Fruit fly (Drosophila melanogaster) Kc167 (cell line): ENCODE data around the gene osp.

Source experiments
- Myc ChIP-seq: fragments of >200 bp; optimal IDR thresholded peaks from 2 replicates; lab custom pipeline; 2017; ENCODE audit warnings: missing external identifiers
- Sin3A ChIP-seq: fragments of >200 bp; optimal IDR thresholded peaks from 2 replicates; lab custom pipeline; 2018; ENCODE audit warnings: missing external identifiers
- h ChIP-seq: fragments of >200 bp; optimal IDR thresholded peaks from 3 replicates; lab custom pipeline; 2018; ENCODE audit warnings: missing external identifiers
- insv ChIP-seq: fragments of >200 bp; optimal IDR thresholded peaks from 3 replicates; lab custom pipeline; 2018; ENCODE audit warnings: missing external identifiers
- psq ChIP-seq: fragments of >200 bp; optimal IDR thresholded peaks from 2 replicates; lab custom pipeline; 2017; ENCODE audit warnings: missing external identifiers
- ttk ChIP-seq: sonication (Bioruptor generic); optimal IDR thresholded peaks from 2 replicates; lab custom pipeline; 2017; ENCODE audit warnings: missing external identifiers

Gene osp

DNA sequence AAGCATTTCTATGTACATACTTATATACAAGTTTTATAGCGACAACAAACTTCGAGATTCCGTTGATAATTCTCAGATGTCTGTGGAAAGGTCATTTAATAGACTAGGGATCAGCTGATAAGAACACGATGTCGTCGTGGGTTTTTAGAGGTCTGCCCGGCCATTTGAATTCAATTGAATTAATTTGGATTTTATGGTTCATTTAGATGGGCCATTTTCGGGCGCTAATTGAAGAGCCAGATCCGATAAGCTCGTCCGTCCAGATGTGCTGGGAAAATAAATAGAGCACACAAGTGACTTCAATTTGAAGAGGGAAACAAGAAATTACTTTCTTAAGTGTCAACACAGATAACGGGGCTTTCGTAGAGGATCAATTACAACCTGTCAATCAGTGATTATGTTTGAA is 15.5 kb downstream of the osp start:
- TF ChIP-seq psq (lab: Kevin White, UChicago) (no peak), insv (lab: Kevin White, UChicago) (no peak), ttk (lab: Kevin White, UChicago) (no peak), Myc (lab: Kevin White, UChicago) (no peak), Sin3A (lab: Kevin White, UChicago) (no peak), h (lab: Kevin White, UChicago) (no peak)

DNA sequence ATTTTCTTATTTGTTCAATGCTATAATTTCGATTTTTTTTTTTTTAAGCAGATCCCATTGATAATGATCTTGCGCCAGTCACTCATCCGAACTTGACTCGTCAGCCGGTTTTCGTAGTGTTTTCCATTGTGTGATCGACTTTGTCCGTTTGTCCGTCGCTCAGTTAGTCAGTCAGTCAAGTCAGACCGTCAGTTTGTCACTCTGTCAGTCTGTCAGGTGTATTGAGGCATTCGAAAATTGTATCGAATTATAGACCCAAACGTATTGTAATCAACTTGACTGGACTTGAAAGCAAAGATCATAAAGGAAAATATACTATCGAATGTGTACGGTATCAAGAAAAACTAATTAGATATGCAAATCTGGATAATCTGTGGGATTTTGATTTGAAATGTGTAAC is 20.2 kb downstream of the osp start:
- no peak for TF ChIP-seq h (lab: Kevin White, UChicago)
- no peak for TF ChIP-seq Sin3A (lab: Kevin White, UChicago)
- no peak for TF ChIP-seq psq (lab: Kevin White, UChicago)

DNA sequence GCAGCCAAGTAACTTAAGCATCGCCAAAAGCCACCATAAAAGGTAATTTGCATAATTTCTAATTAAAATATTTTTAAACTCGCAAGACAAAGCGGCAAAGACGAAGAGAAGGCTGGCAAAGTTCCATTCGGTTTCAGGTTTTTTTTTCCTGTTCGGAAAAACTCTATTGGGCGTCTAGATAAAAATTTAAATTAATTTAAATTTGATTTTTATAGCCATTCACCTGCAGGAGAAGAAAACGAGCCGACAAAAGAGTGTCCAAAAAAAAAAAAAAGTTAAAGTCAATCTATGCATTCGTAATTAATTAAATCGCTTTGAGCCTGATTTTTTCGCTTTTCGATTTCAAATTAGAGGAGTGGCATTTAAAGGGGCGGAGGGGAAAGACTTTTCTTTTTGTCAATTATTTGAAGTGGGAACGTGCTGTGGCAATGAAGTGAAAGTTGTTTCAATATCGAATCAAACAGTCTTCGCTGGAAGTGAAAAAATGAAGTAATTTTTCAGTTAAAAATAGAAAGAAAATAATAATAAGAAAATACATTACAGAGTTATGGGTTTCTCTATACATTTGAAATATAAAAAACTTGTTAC is 20.8 kb downstream of the osp start:
- TF ChIP-seq ttk (lab: Kevin White, UChicago) = no peak
- TF ChIP-seq psq (lab: Kevin White, UChicago) = no peak
- no peak for TF ChIP-seq insv (lab: Kevin White, UChicago)
- TF ChIP-seq Myc (lab: Kevin White, UChicago) = no peak
- TF ChIP-seq h (lab: Kevin White, UChicago) = no peak
- TF ChIP-seq Sin3A (lab: Kevin White, UChicago) = no peak

DNA sequence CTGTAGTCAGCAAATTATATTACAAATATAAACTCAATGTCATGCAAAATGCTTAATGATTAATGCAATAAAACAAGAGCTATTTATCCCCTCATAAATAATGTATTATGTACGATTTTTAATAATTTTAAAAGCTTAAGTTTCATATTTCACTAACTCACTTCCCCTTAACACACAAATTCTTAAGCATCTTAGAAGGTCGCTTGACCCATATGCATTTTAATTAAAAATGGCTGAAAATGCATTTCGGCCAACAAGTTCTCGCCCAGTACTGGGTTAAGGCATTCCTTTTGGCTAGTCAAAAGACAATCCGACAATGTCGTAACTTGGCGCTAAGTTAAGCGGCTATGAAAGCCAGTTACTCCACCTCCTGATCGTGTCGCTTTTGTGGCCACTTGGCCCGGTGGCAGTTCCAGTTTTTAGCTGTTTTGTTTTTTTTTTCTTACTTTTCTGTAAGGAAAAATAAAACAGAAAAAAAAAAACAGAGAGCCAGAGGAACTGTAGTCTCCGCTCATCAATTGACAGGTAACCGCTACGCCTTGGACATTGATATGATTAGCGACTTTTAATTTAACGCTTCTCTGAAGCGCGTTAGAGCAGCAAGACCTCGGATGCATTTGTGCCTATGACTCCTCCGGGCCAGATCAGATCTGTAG is 24.1 kb downstream of the osp start:
- no peak for TF ChIP-seq h (lab: Kevin White, UChicago)
- no peak for TF ChIP-seq Myc (lab: Kevin White, UChicago)
- no peak for TF ChIP-seq insv (lab: Kevin White, UChicago)
- TF ChIP-seq ttk (lab: Kevin White, UChicago) = no peak
- TF ChIP-seq psq (lab: Kevin White, UChicago) = no peak
- no peak for TF ChIP-seq Sin3A (lab: Kevin White, UChicago)

DNA sequence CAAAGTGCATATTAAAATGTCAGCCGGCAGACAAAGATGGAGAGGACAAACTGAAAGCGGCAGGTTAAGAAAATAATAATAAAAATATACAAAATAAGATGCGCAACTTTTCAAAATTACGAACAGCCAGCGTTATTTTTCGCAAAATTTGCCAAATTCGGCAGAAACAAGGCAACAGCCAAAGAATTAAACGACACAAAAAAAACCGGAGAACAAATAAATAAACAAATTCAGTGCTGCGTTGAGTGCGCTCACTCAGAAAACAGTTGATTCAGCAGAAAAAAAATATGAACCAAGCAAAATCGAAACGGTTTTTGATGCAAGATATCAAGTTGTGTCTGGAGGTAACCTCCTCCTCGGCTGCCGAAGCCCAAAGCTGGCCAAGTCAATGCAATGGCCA is 24.8 kb downstream of the osp start:
- TF ChIP-seq psq (lab: Kevin White, UChicago) (no peak), ttk (lab: Kevin White, UChicago) (no peak), insv (lab: Kevin White, UChicago) (no peak), Myc (lab: Kevin White, UChicago) (no peak)

DNA sequence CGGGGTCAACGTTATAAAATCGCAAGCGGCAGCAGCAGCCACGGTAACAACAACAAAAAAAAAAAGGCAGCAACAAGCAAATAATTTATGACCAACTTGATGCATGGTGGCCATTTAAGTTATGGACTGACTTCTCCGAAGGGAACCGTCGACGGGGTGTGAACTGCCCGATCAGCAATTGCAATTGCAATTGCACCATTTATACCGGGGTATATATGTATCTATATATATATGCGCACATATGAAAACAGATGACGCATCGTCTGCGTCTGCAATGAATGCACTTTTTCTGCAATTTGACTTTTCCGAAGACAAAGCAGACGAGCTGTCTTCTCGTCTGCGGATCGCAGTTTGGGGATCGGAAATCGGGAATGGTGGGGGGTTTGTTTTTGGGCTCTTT is 26.0 kb downstream of the osp start:
- TF ChIP-seq h (lab: Kevin White, UChicago) (no peak), Sin3A (lab: Kevin White, UChicago) (no peak), ttk (lab: Kevin White, UChicago) (no peak), Myc (lab: Kevin White, UChicago) (no peak), insv (lab: Kevin White, UChicago) (no peak), psq (lab: Kevin White, UChicago) (no peak)

DNA sequence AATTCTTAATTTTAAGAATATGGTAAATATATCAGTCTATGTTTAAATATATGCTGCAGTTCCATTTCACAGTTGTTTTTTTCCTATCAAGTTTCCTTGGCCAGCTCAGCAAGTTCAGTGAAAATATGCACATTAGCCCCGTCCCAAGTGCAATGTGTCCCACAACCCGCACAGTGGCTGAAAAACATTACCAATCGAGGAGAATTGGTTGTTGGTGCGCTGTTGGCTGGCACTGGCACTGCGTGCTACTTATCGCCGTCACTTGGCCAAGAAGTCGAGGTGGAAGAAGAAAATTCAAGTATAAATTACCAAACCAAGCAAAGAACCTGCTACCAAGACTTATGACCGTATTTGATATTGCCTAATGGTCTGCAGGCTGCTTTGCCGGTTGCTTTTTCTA is 30.3 kb downstream of the osp start:
- no peak for TF ChIP-seq Sin3A (lab: Kevin White, UChicago)
- TF ChIP-seq psq (lab: Kevin White, UChicago) = no peak
- no peak for TF ChIP-seq ttk (lab: Kevin White, UChicago)
- no peak for TF ChIP-seq Myc (lab: Kevin White, UChicago)
- no peak for TF ChIP-seq h (lab: Kevin White, UChicago)
- no peak for TF ChIP-seq insv (lab: Kevin White, UChicago)

DNA sequence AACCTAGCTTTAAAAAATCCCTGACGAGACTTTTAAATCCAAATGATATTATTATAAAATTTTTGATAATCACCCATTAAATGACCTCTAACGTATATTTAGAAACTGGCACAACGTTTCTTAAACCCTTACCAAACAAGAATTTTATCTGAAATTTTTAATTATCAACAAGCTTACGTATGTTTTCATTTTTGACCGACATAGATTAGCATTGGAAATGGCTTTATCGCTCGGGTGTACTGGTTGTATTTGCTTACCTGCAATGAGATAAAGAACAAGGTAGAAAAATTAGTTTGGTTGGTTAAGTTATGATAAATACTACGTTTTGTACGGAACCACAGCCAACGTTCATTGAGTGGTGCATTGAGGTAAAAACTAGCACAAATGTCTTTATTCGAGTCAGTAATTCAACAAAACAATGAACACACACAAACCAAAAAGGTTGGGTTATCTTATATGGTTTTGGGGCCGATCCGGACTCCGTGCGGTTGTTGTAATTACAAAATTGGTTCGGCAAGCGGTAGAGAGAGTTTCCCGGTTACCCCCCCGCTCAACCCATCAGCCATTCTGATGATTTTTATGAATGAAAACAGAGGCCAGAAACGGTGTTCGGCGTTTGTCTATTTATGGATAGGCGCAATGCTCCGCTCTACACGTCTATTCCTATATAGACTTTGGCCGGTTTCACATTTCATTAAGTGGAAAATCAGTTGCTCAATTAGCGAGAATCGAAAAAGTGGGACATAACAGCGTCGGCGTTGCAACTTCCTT is 32.8 kb downstream of the osp start:
- TF ChIP-seq psq (lab: Kevin White, UChicago) = no peak

DNA sequence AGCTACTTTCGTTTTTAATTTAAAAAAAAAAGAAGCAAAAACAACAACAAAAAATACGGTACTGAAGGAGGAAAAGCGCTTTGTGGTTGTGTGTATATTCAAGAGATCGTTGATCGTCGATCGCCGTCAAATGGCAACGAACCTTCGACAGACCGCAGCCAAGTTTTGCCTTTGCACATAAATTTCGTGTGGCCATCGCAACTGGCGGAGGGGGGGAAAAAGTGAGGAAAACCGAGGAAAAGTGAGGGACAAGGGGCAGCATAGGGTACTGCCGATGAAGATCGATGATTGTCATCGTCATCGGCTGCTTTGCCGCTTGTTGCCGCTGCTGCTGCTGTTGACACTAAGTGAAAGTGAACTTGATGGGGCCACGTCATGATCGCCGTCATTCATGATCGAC is 34.2 kb downstream of the osp start:
- TF ChIP-seq psq (lab: Kevin White, UChicago) = no peak
- TF ChIP-seq Myc (lab: Kevin White, UChicago) = no peak
- TF ChIP-seq insv (lab: Kevin White, UChicago) = no peak

DNA sequence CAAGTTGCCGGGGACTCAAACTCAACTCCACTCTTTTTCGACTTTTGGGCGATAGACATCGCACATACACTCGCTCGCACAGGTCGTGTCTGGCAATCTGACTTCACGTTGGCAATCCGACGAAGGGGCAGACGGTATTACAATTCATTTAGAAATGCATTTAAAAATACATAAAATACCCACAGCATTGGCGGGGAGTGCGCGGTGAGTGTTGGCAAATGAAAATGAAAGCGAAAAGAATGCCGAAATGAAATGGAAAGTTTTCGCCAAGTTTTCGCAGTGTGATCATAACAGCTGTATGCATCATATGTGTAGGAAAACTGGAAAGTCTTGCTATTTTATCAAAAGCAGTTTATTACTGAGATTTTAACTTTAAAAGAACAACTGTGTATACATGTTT is 35.7 kb downstream of the osp start:
- TF ChIP-seq Sin3A (lab: Kevin White, UChicago) (no peak), insv (lab: Kevin White, UChicago) (no peak), h (lab: Kevin White, UChicago) (no peak), ttk (lab: Kevin White, UChicago) (no peak), psq (lab: Kevin White, UChicago) (no peak), Myc (lab: Kevin White, UChicago) (no peak)

DNA sequence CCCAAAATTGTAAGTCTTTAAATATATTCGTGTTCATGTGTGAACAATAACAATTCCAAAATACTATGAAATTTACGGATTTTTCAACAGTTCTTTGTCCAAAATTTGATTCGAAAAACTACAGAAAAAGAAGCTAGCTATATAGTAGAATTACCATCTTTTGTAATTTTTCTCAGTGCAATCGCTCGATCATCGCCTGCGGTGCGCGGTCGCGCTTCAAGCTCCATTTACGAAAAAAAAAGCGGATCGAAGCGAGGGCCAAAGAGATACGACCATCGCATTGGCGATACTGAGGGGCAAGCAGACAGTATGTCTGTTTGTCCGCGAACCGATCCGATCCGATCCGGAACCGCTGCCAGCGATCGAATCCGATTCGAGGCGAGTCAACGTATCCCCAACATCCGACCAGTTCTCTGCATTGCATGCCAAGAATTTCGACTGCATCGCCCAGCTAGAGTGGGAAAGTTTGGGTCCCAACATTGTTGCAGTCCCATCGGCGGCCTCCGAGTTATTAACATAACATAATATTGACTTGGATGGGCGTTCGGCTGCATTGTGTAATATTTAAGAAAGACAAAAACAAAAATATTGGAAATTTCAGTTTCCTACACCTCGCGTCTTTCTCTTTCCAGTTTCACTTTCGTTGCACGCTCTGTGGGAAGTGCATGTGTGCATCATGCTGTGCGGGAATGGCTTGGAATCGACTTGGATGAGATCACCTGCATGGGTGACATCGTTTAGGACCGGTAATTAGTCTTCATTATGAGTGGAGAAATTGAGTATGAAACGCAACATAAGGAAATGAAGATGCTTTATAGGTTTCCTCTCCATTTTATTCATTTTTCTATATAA is 37.2 kb downstream of the osp start:
- TF ChIP-seq Sin3A (lab: Kevin White, UChicago) = no peak
- TF ChIP-seq ttk (lab: Kevin White, UChicago) = no peak
- TF ChIP-seq psq (lab: Kevin White, UChicago) = no peak
- TF ChIP-seq insv (lab: Kevin White, UChicago) = no peak
- no peak for TF ChIP-seq h (lab: Kevin White, UChicago)
- TF ChIP-seq Myc (lab: Kevin White, UChicago) = no peak
